Worm (Caenorhabditis elegans): ENCODE results near the gene rbx-1.

- no peak for TF ChIP-seq bed-1 (GFP tag; IDR thresholded peaks at IDR 0.05)
- TF ChIP-seq somi-1 (GFP tag; optimal IDR thresholded peaks at IDR 0.05) = no peak
- no peak for TF ChIP-seq dpl-1 (GFP tag; optimal IDR thresholded peaks at IDR 0.05)
- no peak for TF ChIP-seq Y95B8A.8 (GFP tag; IDR thresholded peaks at IDR 0.05)
- TF ChIP-seq hrde-1 (tag; optimal IDR thresholded peaks at IDR 0.05; ENCODE audit: borderline replicate concordance) = no peak
Observed at ce11 chrV:9666394-9666793, 23.9 kb downstream of the rbx-1 start, which contains the start of gene ZK287.1.

All from whole organism, young adult.